Fruit fly (Drosophila melanogaster) whole organism, prepupa: ENCODE results near the gene CG10041.

Experiments
- Blimp-1 ChIP-seq: fragments of 200-800 bp; sonication (Bioruptor generic); optimal IDR thresholded peaks from 3 replicates; lab custom pipeline; 2017; ENCODE audit warnings: missing biosample characterization, missing genetic modification characterization, mild to moderate bottlenecking, moderate library complexity, missing genetic modification reagents
- CG10669 ChIP-seq: fragments of 200-800 bp; sonication (Bioruptor generic); optimal IDR thresholded peaks from 3 replicates; lab custom pipeline; 2018; ENCODE audit warnings: missing biosample characterization, mild to moderate bottlenecking, missing genetic modification characterization, moderate library complexity
- CG11902 ChIP-seq: fragments of 200-800 bp; sonication (Bioruptor generic); optimal IDR thresholded peaks from 3 replicates; lab custom pipeline; 2016; ENCODE audit warnings: missing biosample characterization, missing genetic modification characterization
- CG32006 ChIP-seq: fragments of 200-800 bp; sonication (Bioruptor generic); optimal IDR thresholded peaks from 3 replicates; lab custom pipeline; 2017; ENCODE audit warnings: missing biosample characterization, mild to moderate bottlenecking, missing genetic modification characterization
- Eip75B ChIP-seq: fragments of 200-800 bp; sonication (Bioruptor generic); optimal IDR thresholded peaks from 3 replicates; lab custom pipeline; 2016; ENCODE audit warnings: missing biosample characterization, missing genetic modification characterization
- Gug ChIP-seq: fragments of 200-800 bp; sonication (Bioruptor generic); IDR thresholded peaks from 2 replicates; pipeline ENCODE4 v1.3.6; 2022; ENCODE audit warnings: missing biosample characterization, missing genetic modification characterization

- TF ChIP-seq Eip75B (GFP tag; lab: Kevin White, UChicago): no peak
- TF ChIP-seq CG32006 (GFP tag; lab: Kevin White, UChicago): no peak
- TF ChIP-seq Gug: no peak
- TF ChIP-seq CG11902 (GFP tag; lab: Kevin White, UChicago): no peak
- no peak for TF ChIP-seq Blimp-1 (GFP tag; lab: Kevin White, UChicago)
- TF ChIP-seq CG10669 (GFP tag; lab: Kevin White, UChicago): no peak
These were observed 5.9 kb downstream of the CG10041 start for dm6 chr3R:12345989-12346388.
